Fruit fly (Drosophila melanogaster) whole organism, wandering third instar larva: ENCODE results near the gene hb.

Experiments used
- CG32264 ChIP-seq: fragments of 200-800 bp; sonication (Bioruptor generic); optimal IDR thresholded peaks from 2 replicates; lab custom pipeline; 2016; ENCODE audit warnings: missing biosample characterization, missing genetic modification characterization
- Dif ChIP-seq: fragments of 200-275, 200-300 bp; sonication (Bioruptor generic); optimal IDR thresholded peaks from 2 replicates; lab custom pipeline; 2018; ENCODE audit warnings: missing biosample characterization, missing genetic modification characterization; ENCODE audit not compliant: partially characterized antibody
- GATAd ChIP-seq: sonication (Bioruptor generic); optimal IDR thresholded peaks from 2 replicates; lab custom pipeline; 2016; ENCODE audit warnings: missing biosample characterization, missing genetic modification characterization
- Hnf4 ChIP-seq: fragments of 200-800 bp; sonication (Bioruptor generic); optimal IDR thresholded peaks from 2 replicates; lab custom pipeline; 2016; ENCODE audit warnings: missing biosample characterization, mild to moderate bottlenecking, missing genetic modification characterization
- Hr78 ChIP-seq: fragments of >200 bp; optimal IDR thresholded peaks from 2 replicates; lab custom pipeline; 2017; ENCODE audit warnings: missing biosample characterization, missing genetic modification characterization
- Hr83 ChIP-seq: fragments of 200-300 bp; sonication (Bioruptor generic); optimal IDR thresholded peaks from 2 replicates; lab custom pipeline; 2016; ENCODE audit warnings: missing biosample characterization, mild to moderate bottlenecking, missing genetic modification characterization, moderate library complexity; ENCODE audit not compliant: poor library complexity, severe bottlenecking
- brk ChIP-seq: fragments of 200-800 bp; sonication (Bioruptor generic); optimal IDR thresholded peaks from 2 replicates; lab custom pipeline; 2016; ENCODE audit warnings: missing biosample characterization, mild to moderate bottlenecking, missing genetic modification characterization
- h ChIP-seq: fragments of 200-800 bp; sonication (Bioruptor generic); optimal IDR thresholded peaks from 3 replicates; lab custom pipeline; 2016; ENCODE audit warnings: missing biosample characterization, mild to moderate bottlenecking, missing genetic modification characterization
- pan ChIP-seq: fragments of >200 bp; optimal IDR thresholded peaks from 2 replicates; lab custom pipeline; 2017

Gene hb

dm6 chr3R:8642376-8642966 is 55.2 kb downstream of the hb start:
- no peak for TF ChIP-seq Hr83 (GFP tag; lab: Kevin White, UChicago)
- no peak for TF ChIP-seq Hr78
- no peak for TF ChIP-seq CG32264 (GFP tag; lab: Kevin White, UChicago)
- TF ChIP-seq h (GFP tag; lab: Kevin White, UChicago), result no peak
- no peak for TF ChIP-seq GATAd (GFP tag; lab: Kevin White, UChicago)
- no peak for TF ChIP-seq Hnf4
- TF ChIP-seq pan (lab: Kevin White, UChicago), result no peak
- TF ChIP-seq brk, result peak; percentile 23
- no peak for TF ChIP-seq Dif (GFP tag; lab: Kevin White, UChicago)
